Worm (Caenorhabditis elegans) whole organism, L2 larva: ENCODE measurements around the gene eak-3.

Source experiments
- alr-1 ChIP-seq: fragments of 150-350 bp; optimal IDR thresholded peaks from 2 replicates; lab custom pipeline; 2014; ENCODE audit warnings: missing biosample characterization, missing genetic modification characterization
- ama-1 ChIP-seq: fragments of 150-350 bp; optimal IDR thresholded peaks from 2 replicates; lab custom pipeline; 2018; ENCODE audit warnings: inconsistent platforms
- nhr-11 ChIP-seq: fragments of 150-350 bp; optimal IDR thresholded peaks from 2 replicates; lab custom pipeline; 2014; ENCODE audit warnings: missing biosample characterization, missing genetic modification characterization
- nhr-237 ChIP-seq: fragments of 150-350 bp; optimal IDR thresholded peaks from 2 replicates; lab custom pipeline; 2014; ENCODE audit warnings: missing biosample characterization, missing genetic modification characterization
- skn-1 ChIP-seq: sonication (generic microtip); optimal IDR thresholded peaks from 2 replicates; lab custom pipeline; 2017; ENCODE audit warnings: missing biosample characterization, missing genetic modification characterization
- unc-39 ChIP-seq: fragments of 150-350 bp; optimal IDR thresholded peaks from 2 replicates; lab custom pipeline; 2014; ENCODE audit warnings: missing biosample characterization, missing genetic modification characterization
- zag-1 ChIP-seq: fragments of 150-350 bp; optimal IDR thresholded peaks from 2 replicates; lab custom pipeline; 2014; ENCODE audit warnings: missing biosample characterization, missing genetic modification characterization

- TF ChIP-seq ama-1 (lab: Kevin White, UChicago) (no peak), unc-39 (tag; lab: Kevin White, UChicago) (no peak), nhr-11 (tag; lab: Kevin White, UChicago) (no peak), alr-1 (tag; lab: Kevin White, UChicago) (no peak), nhr-237 (tag; lab: Kevin White, UChicago) (no peak), skn-1 (no peak), zag-1 (tag; lab: Kevin White, UChicago) (no peak)
These were observed 14.4 kb downstream of the eak-3 start for ce11 chrIII:1161946-1162345.
